Fruit fly (Drosophila melanogaster): Measurements from ENCODE around the gene CG6503.

Gene CG6503

dm6 chr3R:26462173-26462959 lies 37.5 kb upstream of the CG6503 start (continued):
- TF ChIP-seq Bteb2 (GFP tag; optimal IDR thresholded peaks at IDR 0.05) (no peak), onecut (GFP tag; IDR thresholded peaks at IDR 0.05) (no peak), CG9609 (GFP tag; optimal IDR thresholded peaks at IDR 0.05) (no peak), Pdp1 (GFP tag; optimal IDR thresholded peaks at IDR 0.05) (peak in 1 of 2 experiments; percentile 29), CG1529 (GFP tag; optimal IDR thresholded peaks at IDR 0.05) (no peak), CG2712 (tag; optimal IDR thresholded peaks at IDR 0.05) (no peak), Sry-β (GFP tag; optimal IDR thresholded peaks at IDR 0.05) (no peak), BtbVII (GFP tag; optimal IDR thresholded peaks at IDR 0.05) (no peak), shn (GFP tag; optimal IDR thresholded peaks at IDR 0.05) (no peak), CG2116 (GFP tag; optimal IDR thresholded peaks at IDR 0.05) (no peak), ewg (GFP tag; optimal IDR thresholded peaks at IDR 0.05) (no peak), lola (GFP tag; optimal IDR thresholded peaks at IDR 0.05) (no peak), ERR (GFP tag; optimal IDR thresholded peaks at IDR 0.05) (no peak), Drgx (GFP tag; IDR thresholded peaks at IDR 0.05) (peak; percentile 59), CG10321 (GFP tag; IDR thresholded peaks at IDR 0.05) (peak; percentile 5; the same call in 1 of the 2 replicates), Antp (GFP tag; optimal IDR thresholded peaks at IDR 0.05) (no peak), CG10462 (GFP tag; optimal IDR thresholded peaks at IDR 0.05) (no peak), ken (GFP tag; IDR thresholded peaks at IDR 0.05) (no peak), CG17612 (GFP tag; IDR thresholded peaks at IDR 0.05) (no peak), CoRest (tag; optimal IDR thresholded peaks at IDR 0.05) (no peak), CG8359 (GFP tag; optimal IDR thresholded peaks at IDR 0.05; ENCODE audit: borderline replicate concordance) (no peak), CG14965 (GFP tag; optimal IDR thresholded peaks at IDR 0.05; ENCODE audit: borderline replicate concordance) (no peak), CG13123 (GFP tag; optimal IDR thresholded peaks at IDR 0.05) (no peak), vvl (GFP tag; IDR thresholded peaks at IDR 0.05) (peak; percentile 60; the same call in 1 of the 2 replicates), CG8290 (GFP tag; optimal IDR thresholded peaks at IDR 0.05) (no peak), CG8290 (tag; optimal IDR thresholded peaks at IDR 0.05) (no peak), mam (GFP tag; optimal IDR thresholded peaks at IDR 0.05) (no peak), lab (GFP tag; optimal IDR thresholded peaks at IDR 0.05) (peak; percentile 39), CG2202 (tag; optimal IDR thresholded peaks at IDR 0.05) (no peak), chm (GFP tag; IDR thresholded peaks at IDR 0.05) (no peak), lmd (GFP tag; IDR thresholded peaks at IDR 0.05) (0 out of 2 replicates have a peak, but pooled peaks have one; percentile 36), Fer3 (tag; optimal IDR thresholded peaks at IDR 0.05) (peak; percentile 33), Neu2 (GFP tag; optimal IDR thresholded peaks at IDR 0.05; ENCODE audit: borderline replicate concordance) (no peak), CG13296 (GFP tag; optimal IDR thresholded peaks at IDR 0.05) (no peak), CTCF (GFP tag; optimal IDR thresholded peaks at IDR 0.05) (no peak), CG6765 (GFP tag; optimal IDR thresholded peaks at IDR 0.05) (no peak), CG8944 (GFP tag; optimal IDR thresholded peaks at IDR 0.05) (no peak), hb (GFP tag; IDR thresholded peaks at IDR 0.05; ENCODE audit: partially characterized antibody) (no peak), CG6175 (GFP tag; IDR thresholded peaks at IDR 0.05) (no peak), Rfx (GFP tag; IDR thresholded peaks at IDR 0.05) (no peak), CG13894 (tag; optimal IDR thresholded peaks at IDR 0.05) (peak; percentile 46), E2f2 (GFP tag; IDR thresholded peaks at IDR 0.05) (no peak; the same call in 1 of the 2 replicates), CG6854 (GFP tag; optimal IDR thresholded peaks at IDR 0.05) (peak; percentile 1), dmrt99B (tag; optimal IDR thresholded peaks at IDR 0.05) (peak; percentile 58), CG11696 (GFP tag; IDR thresholded peaks at IDR 0.05) (no peak), p53 (GFP tag; optimal IDR thresholded peaks at IDR 0.05) (no peak), Spps (tag; optimal IDR thresholded peaks at IDR 0.05) (no peak), yki (optimal IDR thresholded peaks at IDR 0.05) (peak; percentile 2), Med (GFP tag) (no peak), pita (GFP tag; optimal IDR thresholded peaks at IDR 0.05) (no peak), NC2α (GFP tag; optimal IDR thresholded peaks at IDR 0.05) (no peak)
